Worm (Caenorhabditis elegans): ENCODE results near the gene nfx-1.

DNA sequence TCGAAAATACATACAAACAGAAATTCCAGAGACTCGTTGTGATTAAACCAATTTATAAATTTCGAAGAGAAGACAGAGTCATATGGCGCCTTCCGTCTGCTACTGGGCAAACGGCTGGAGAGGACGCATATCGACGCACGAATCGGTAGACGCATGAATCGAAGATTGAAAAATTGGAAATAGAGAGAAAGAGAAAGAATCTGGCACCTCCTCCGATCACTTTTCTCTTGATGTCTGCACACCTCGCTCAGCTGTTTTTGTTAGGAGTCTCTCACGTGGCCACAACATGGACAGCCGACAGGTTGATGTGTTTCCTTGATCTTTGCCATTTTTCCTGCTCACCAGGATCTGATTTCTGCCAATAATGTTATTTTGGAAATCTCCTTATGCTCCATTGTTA is 15.1 kb upstream of the nfx-1 start:
- no peak for TF ChIP-seq skn-1 (tag; optimal IDR thresholded peaks at IDR 0.05)
- TF ChIP-seq elt-2 (tag; optimal IDR thresholded peaks at IDR 0.05), result no peak
- TF ChIP-seq nhr-23 (tag; optimal IDR thresholded peaks at IDR 0.05), result no peak
- TF ChIP-seq jun-1 (tag; optimal IDR thresholded peaks at IDR 0.05), result no peak
- TF ChIP-seq ama-1 (optimal IDR thresholded peaks at IDR 0.05), result no peak
- no peak for TF ChIP-seq ZK546.5 (tag; optimal IDR thresholded peaks at IDR 0.05)
- no peak for TF ChIP-seq unc-62 (GFP tag; optimal IDR thresholded peaks at IDR 0.05)
- no peak for TF ChIP-seq nhr-237 (tag; optimal IDR thresholded peaks at IDR 0.05)
- TF ChIP-seq nhr-77 (tag; optimal IDR thresholded peaks at IDR 0.05), result no peak
- TF ChIP-seq nhr-43 (tag; optimal IDR thresholded peaks at IDR 0.05; ENCODE audit: poor library complexity, severe bottlenecking), result peak; percentile 42
